Worm (Caenorhabditis elegans) whole organism, L2 larva: ENCODE measurements around the gene col-8.

ENCODE experiments used
- C34F6.9 ChIP-seq: fragments of 150-350 bp; optimal IDR thresholded peaks from 2 replicates; lab custom pipeline; 2014; ENCODE audit warnings: missing biosample characterization, missing genetic modification characterization
- F13H6.1 ChIP-seq: sonication (generic microtip); optimal IDR thresholded peaks from 2 replicates; lab custom pipeline; 2016; ENCODE audit warnings: missing genetic modification characterization, missing compliant biosample characterization
- R02D3.7 ChIP-seq: fragments of 150-350 bp; optimal IDR thresholded peaks from 2 replicates; lab custom pipeline; 2014; ENCODE audit warnings: missing biosample characterization, missing genetic modification characterization
- Y55F3AM.14 ChIP-seq: fragments of 200-800 bp; sonication (Bioruptor generic); optimal IDR thresholded peaks from 2 replicates; lab custom pipeline; 2018; ENCODE audit warnings: mild to moderate bottlenecking, missing genetic modification characterization, missing compliant biosample characterization
- ZK546.5 ChIP-seq: sonication (generic microtip); optimal IDR thresholded peaks from 2 replicates; lab custom pipeline; 2017; ENCODE audit warnings: missing biosample characterization, missing genetic modification characterization
- alr-1 ChIP-seq: fragments of 150-350 bp; optimal IDR thresholded peaks from 2 replicates; lab custom pipeline; 2014; ENCODE audit warnings: missing biosample characterization, missing genetic modification characterization
- aly-2 ChIP-seq: fragments of 150-350 bp; optimal IDR thresholded peaks from 2 replicates; lab custom pipeline; 2014; ENCODE audit warnings: missing biosample characterization, missing genetic modification characterization
- ama-1 ChIP-seq: fragments of 150-350 bp; optimal IDR thresholded peaks from 2 replicates; lab custom pipeline; 2018; ENCODE audit warnings: inconsistent platforms
- blmp-1 ChIP-seq: sonication (generic microtip); optimal IDR thresholded peaks from 2 replicates; lab custom pipeline; 2017; ENCODE audit warnings: missing genetic modification characterization, mild to moderate bottlenecking, missing compliant biosample characterization, antibody characterized with exemption, moderate library complexity; ENCODE audit not compliant: insufficient read depth
- ceh-16 ChIP-seq: fragments of 150-350 bp; optimal IDR thresholded peaks from 2 replicates; lab custom pipeline; 2014; ENCODE audit warnings: missing biosample characterization, missing genetic modification characterization
- ceh-82 ChIP-seq: fragments of 150-350 bp; optimal IDR thresholded peaks from 2 replicates; lab custom pipeline; 2014; ENCODE audit warnings: missing biosample characterization, missing genetic modification characterization
- crh-2 ChIP-seq: sonication (generic microtip); optimal IDR thresholded peaks from 2 replicates; lab custom pipeline; 2017; ENCODE audit warnings: missing biosample characterization, missing genetic modification characterization
- dmd-4 ChIP-seq: sonication (generic microtip); optimal IDR thresholded peaks from 2 replicates; lab custom pipeline; 2017; ENCODE audit warnings: missing biosample characterization, missing genetic modification characterization
- egl-27 ChIP-seq: sonication (generic microtip); optimal IDR thresholded peaks from 3 replicates; lab custom pipeline; 2017; ENCODE audit warnings: missing biosample characterization, missing genetic modification reagents, missing genetic modification characterization
- elt-1 ChIP-seq: fragments of 150-350 bp; optimal IDR thresholded peaks from 2 replicates; lab custom pipeline; 2014; ENCODE audit warnings: missing biosample characterization, missing genetic modification characterization
- elt-3 ChIP-seq: sonication (generic microtip); optimal IDR thresholded peaks from 2 replicates; lab custom pipeline; 2017; ENCODE audit warnings: missing biosample characterization, missing genetic modification characterization
- fos-1 ChIP-seq: fragments of 150-350 bp; optimal IDR thresholded peaks from 2 replicates; lab custom pipeline; 2014; ENCODE audit warnings: missing biosample characterization, missing genetic modification characterization
- gmeb-1 ChIP-seq: fragments of 150-350 bp; optimal IDR thresholded peaks from 2 replicates; lab custom pipeline; 2014; ENCODE audit warnings: missing biosample characterization, missing genetic modification characterization
- lin-11 ChIP-seq: fragments of 150-350 bp; sonication (generic microtip); optimal IDR thresholded peaks from 2 replicates; lab custom pipeline; 2014; ENCODE audit warnings: missing biosample characterization, missing genetic modification characterization, inconsistent platforms, mixed read lengths
- lin-13 ChIP-seq: fragments of 150-350 bp; optimal IDR thresholded peaks from 2 replicates; lab custom pipeline; 2014; ENCODE audit warnings: missing biosample characterization, missing genetic modification reagents, missing genetic modification characterization
- lin-39 ChIP-seq: fragments of 150-350 bp; optimal IDR thresholded peaks from 2 replicates; lab custom pipeline; 2014; ENCODE audit warnings: missing biosample characterization, missing genetic modification reagents, missing genetic modification characterization
- lsy-2 ChIP-seq, 2 experiments: fragments of 150-350 bp in 1 of 2; sonication (generic microtip) in 1 of 2; optimal IDR thresholded peaks; 2 replicates each; lab custom pipeline; 2014 to 2017; ENCODE audit warnings: missing biosample characterization in 2 of 2, missing genetic modification characterization in 2 of 2
- mab-5 ChIP-seq: fragments of 150-350 bp; optimal IDR thresholded peaks from 2 replicates; lab custom pipeline; 2014; ENCODE audit warnings: missing biosample characterization, missing genetic modification characterization
- mbf-1 ChIP-seq: sonication (generic microtip); optimal IDR thresholded peaks from 2 replicates; lab custom pipeline; 2017; ENCODE audit warnings: missing biosample characterization, missing genetic modification characterization
- mdl-1 ChIP-seq, 2 experiments: fragments of 150-350 bp in 1 of 2; sonication (generic microtip) in 1 of 2; optimal IDR thresholded peaks; 2 replicates each; lab custom pipeline; 2017; ENCODE audit warnings: missing biosample characterization in 2 of 2, missing genetic modification characterization in 2 of 2
- nhr-10 ChIP-seq: sonication (generic microtip); optimal IDR thresholded peaks from 2 replicates; lab custom pipeline; 2017; ENCODE audit warnings: missing biosample characterization, missing genetic modification characterization
- nhr-11 ChIP-seq: fragments of 150-350 bp; optimal IDR thresholded peaks from 2 replicates; lab custom pipeline; 2014; ENCODE audit warnings: missing biosample characterization, missing genetic modification characterization
- nhr-12 ChIP-seq: fragments of 150-350 bp; optimal IDR thresholded peaks from 2 replicates; lab custom pipeline; 2014; ENCODE audit warnings: missing biosample characterization, missing genetic modification characterization
- nhr-129 ChIP-seq: fragments of 150-350 bp; optimal IDR thresholded peaks from 2 replicates; lab custom pipeline; 2014; ENCODE audit warnings: missing biosample characterization, missing genetic modification characterization
- nhr-21 ChIP-seq: fragments of 150-350 bp; optimal IDR thresholded peaks from 2 replicates; lab custom pipeline; 2014; ENCODE audit warnings: missing biosample characterization, missing genetic modification characterization
- nhr-23 ChIP-seq: fragments of 150-350 bp; optimal IDR thresholded peaks from 2 replicates; lab custom pipeline; 2014; ENCODE audit warnings: missing biosample characterization, missing genetic modification reagents, missing genetic modification characterization
- nhr-237 ChIP-seq: fragments of 150-350 bp; optimal IDR thresholded peaks from 2 replicates; lab custom pipeline; 2014; ENCODE audit warnings: missing biosample characterization, missing genetic modification characterization
- nhr-25 ChIP-seq: fragments of 150-350 bp; sonication (generic microtip); optimal IDR thresholded peaks from 3 replicates; lab custom pipeline; 2014; ENCODE audit warnings: missing biosample characterization, missing genetic modification characterization
- nhr-6 ChIP-seq: fragments of 150-350 bp; optimal IDR thresholded peaks from 2 replicates; lab custom pipeline; 2014; ENCODE audit warnings: missing biosample characterization, missing genetic modification characterization
- nhr-77 ChIP-seq: fragments of 150-350 bp; optimal IDR thresholded peaks from 2 replicates; lab custom pipeline; 2014; ENCODE audit warnings: missing biosample characterization, missing genetic modification characterization
- peb-1 ChIP-seq: fragments of 150-350 bp; optimal IDR thresholded peaks from 2 replicates; lab custom pipeline; 2014; ENCODE audit warnings: missing biosample characterization, missing genetic modification characterization
- sem-4 ChIP-seq: fragments of 150-350 bp; optimal IDR thresholded peaks from 2 replicates; lab custom pipeline; 2014; ENCODE audit warnings: missing biosample characterization, missing genetic modification reagents, missing genetic modification characterization
- skn-1 ChIP-seq: sonication (generic microtip); optimal IDR thresholded peaks from 2 replicates; lab custom pipeline; 2017; ENCODE audit warnings: missing biosample characterization, missing genetic modification characterization
- sma-3 ChIP-seq: sonication (generic microtip); optimal IDR thresholded peaks from 2 replicates; lab custom pipeline; 2016; ENCODE audit warnings: missing genetic modification reagents, missing genetic modification characterization, missing compliant biosample characterization
- sma-9 ChIP-seq, 2 experiments: fragments of 150-350 bp in 1 of 2; sonication (generic microtip) in 1 of 2; optimal IDR thresholded peaks; 2 replicates each; lab custom pipeline; 2014 to 2016; ENCODE audit warnings: missing genetic modification characterization in 2 of 2, mild to moderate bottlenecking in 1 of 2, missing biosample characterization in 1 of 2, missing compliant biosample characterization in 1 of 2, missing genetic modification reagents in 1 of 2, moderate library complexity in 1 of 2
- snpc-4 ChIP-seq: fragments of 150-350 bp; optimal IDR thresholded peaks from 2 replicates; lab custom pipeline; 2014; ENCODE audit warnings: missing biosample characterization, missing genetic modification characterization
- unc-39 ChIP-seq: fragments of 150-350 bp; optimal IDR thresholded peaks from 2 replicates; lab custom pipeline; 2014; ENCODE audit warnings: missing biosample characterization, missing genetic modification characterization
- unc-55 ChIP-seq: fragments of 150-350 bp; sonication (generic microtip); optimal IDR thresholded peaks from 3 replicates; lab custom pipeline; 2014; ENCODE audit warnings: missing biosample characterization, missing genetic modification reagents, missing genetic modification characterization
- unc-62 ChIP-seq: fragments of 150-350 bp; optimal IDR thresholded peaks from 2 replicates; lab custom pipeline; 2014; ENCODE audit warnings: missing biosample characterization, missing genetic modification reagents, missing genetic modification characterization
- zag-1 ChIP-seq: fragments of 150-350 bp; optimal IDR thresholded peaks from 2 replicates; lab custom pipeline; 2014; ENCODE audit warnings: missing biosample characterization, missing genetic modification characterization
- ztf-1 ChIP-seq: fragments of 200-800 bp; sonication (Bioruptor generic); conservative IDR thresholded peaks from 2 replicates; pipeline ENCODE4 v1.3.6; 2022; ENCODE audit warnings: missing genetic modification characterization, missing compliant biosample characterization
- ztf-11 ChIP-seq: sonication (generic microtip); optimal IDR thresholded peaks from 2 replicates; lab custom pipeline; 2017; ENCODE audit warnings: missing biosample characterization, missing genetic modification characterization
- ztf-4 ChIP-seq: fragments of 150-350 bp; optimal IDR thresholded peaks from 2 replicates; lab custom pipeline; 2014; ENCODE audit warnings: missing biosample characterization, missing genetic modification characterization

The col-8 gene

ce11 chrIII:6978875-6979274 is 41.5 kb downstream of the col-8 start:
- TF ChIP-seq blmp-1 (tag; lab: Kevin White, UChicago) (peak; percentile 64), C34F6.9 (tag; lab: Kevin White, UChicago) (peak; percentile 94), unc-39 (no peak), nhr-77 (tag; lab: Kevin White, UChicago) (no peak), zag-1 (peak; percentile 27), alr-1 (no peak), F13H6.1 (peak; percentile 71), fos-1 (tag; lab: Kevin White, UChicago) (peak; percentile 64), mdl-1 (tag; optimal IDR thresholded peaks at IDR 0.05; lab: Kevin White, UChicago) (peak in 1 of 2 experiments; percentile 5), gmeb-1 (tag; lab: Kevin White, UChicago) (no peak), ceh-16 (tag; lab: Kevin White, UChicago) (no peak), nhr-237 (no peak), nhr-11 (tag; lab: Kevin White, UChicago) (no peak), snpc-4 (tag; lab: Kevin White, UChicago) (no peak), skn-1 (tag; lab: Kevin White, UChicago) (no peak), ZK546.5 (tag; lab: Kevin White, UChicago) (no peak), lin-13 (GFP tag; lab: Kevin White, UChicago) (peak; percentile 29), nhr-129 (peak; percentile 88), nhr-10 (tag; lab: Kevin White, UChicago) (no peak), ztf-11 (tag; lab: Kevin White, UChicago) (no peak), ztf-4 (tag; lab: Kevin White, UChicago) (peak; percentile 27), lin-11 (tag; lab: Kevin White, UChicago) (peak; percentile 15), nhr-6 (tag; lab: Kevin White, UChicago) (peak; percentile 67), sma-3 (GFP tag; lab: Kevin White, UChicago) (peak; percentile 57), sem-4 (tag; lab: Kevin White, UChicago) (peak; percentile 69), ama-1 (lab: Kevin White, UChicago) (peak; percentile 23), sma-9 (GFP tag; optimal IDR thresholded peaks at IDR 0.05; lab: Kevin White, UChicago) (peak; percentile 61), sma-9 (tag; optimal IDR thresholded peaks at IDR 0.05; lab: Kevin White, UChicago) (no peak), egl-27 (peak; percentile 50), elt-3 (tag; lab: Kevin White, UChicago) (no peak), nhr-12 (tag; lab: Kevin White, UChicago) (no peak), R02D3.7 (tag; lab: Kevin White, UChicago) (no peak), ceh-82 (no peak), mbf-1 (no peak), nhr-23 (tag; lab: Kevin White, UChicago) (no peak), nhr-25 (tag; lab: Kevin White, UChicago) (peak; percentile 86), peb-1 (tag; lab: Kevin White, UChicago) (no peak), unc-62 (GFP tag; lab: Kevin White, UChicago) (peak; percentile 90), lsy-2 (tag; optimal IDR thresholded peaks at IDR 0.05; lab: Kevin White, UChicago) (peak; percentile 52 to 89), nhr-21 (tag; lab: Kevin White, UChicago) (peak; percentile 80), Y55F3AM.14 (GFP tag; lab: Kevin White, UChicago) (no peak), aly-2 (tag; lab: Kevin White, UChicago) (no peak), dmd-4 (tag; lab: Kevin White, UChicago) (no peak), ztf-1 (GFP tag; lab: Robert Waterston, UW) (no peak), unc-55 (GFP tag; lab: Kevin White, UChicago) (peak; percentile 22), lin-39 (peak; percentile 59), elt-1 (tag; lab: Kevin White, UChicago) (no peak), crh-2 (tag; lab: Kevin White, UChicago) (peak; percentile 71), mab-5 (tag; lab: Kevin White, UChicago) (peak; percentile 75)
